Worm (Caenorhabditis elegans) whole organism, mixed stage, embryonic: Measurements from ENCODE around the gene gop-2.

Source experiments
- M03D4.4 ChIP-seq: sonication (generic microtip); optimal IDR thresholded peaks from 2 replicates; lab custom pipeline; 2017; ENCODE audit warnings: mild to moderate bottlenecking, missing genetic modification characterization, missing compliant biosample characterization
- ceh-39 ChIP-seq: fragments of 150-350 bp; optimal IDR thresholded peaks from 2 replicates; lab custom pipeline; 2014; ENCODE audit warnings: missing biosample characterization, missing genetic modification characterization
- ceh-43 ChIP-seq: fragments of 200-800 bp; sonication (Bioruptor generic); optimal IDR thresholded peaks from 2 replicates; lab custom pipeline; 2018; ENCODE audit warnings: mild to moderate bottlenecking, missing genetic modification characterization, moderate library complexity, missing compliant biosample characterization
- ceh-83 ChIP-seq: fragments of 200-800 bp; sonication (Bioruptor generic); optimal IDR thresholded peaks from 2 replicates; lab custom pipeline; 2018; ENCODE audit warnings: mild to moderate bottlenecking, missing genetic modification characterization, missing compliant biosample characterization
- ces-1 ChIP-seq: fragments of 150-350 bp; optimal IDR thresholded peaks from 2 replicates; lab custom pipeline; 2014; ENCODE audit warnings: missing biosample characterization, missing genetic modification reagents, missing genetic modification characterization
- cnd-1 ChIP-seq: fragments of 200-800 bp; sonication (Bioruptor generic); optimal IDR thresholded peaks from 2 replicates; lab custom pipeline; 2018; ENCODE audit warnings: mild to moderate bottlenecking, missing genetic modification characterization, missing compliant biosample characterization
- drap-1 ChIP-seq: fragments of 200-800 bp; sonication (Bioruptor generic); optimal IDR thresholded peaks from 3 replicates; lab custom pipeline; 2018; ENCODE audit warnings: mild to moderate bottlenecking, missing genetic modification characterization, missing compliant biosample characterization
- elt-1 ChIP-seq: sonication (generic microtip); optimal IDR thresholded peaks from 2 replicates; lab custom pipeline; 2017; ENCODE audit warnings: missing genetic modification characterization, mild to moderate bottlenecking, missing compliant biosample characterization, antibody characterized with exemption, moderate library complexity, borderline replicate concordance; ENCODE audit not compliant: insufficient read depth
- elt-3 ChIP-seq: fragments of 150-350 bp; optimal IDR thresholded peaks from 2 replicates; lab custom pipeline; 2014; ENCODE audit warnings: missing biosample characterization, missing genetic modification characterization
- flh-1 ChIP-seq: fragments of 200-800 bp; sonication (Bioruptor generic); optimal IDR thresholded peaks from 2 replicates; lab custom pipeline; 2018; ENCODE audit warnings: mild to moderate bottlenecking, missing genetic modification characterization, moderate library complexity, missing compliant biosample characterization
- ham-2 ChIP-seq: fragments of 200-800 bp; sonication (Bioruptor generic); optimal IDR thresholded peaks from 2 replicates; lab custom pipeline; 2018; ENCODE audit warnings: mild to moderate bottlenecking, missing genetic modification characterization, missing compliant biosample characterization
- hlh-1 ChIP-seq: fragments of 150-350 bp; optimal IDR thresholded peaks from 2 replicates; lab custom pipeline; 2014; ENCODE audit warnings: missing biosample characterization, missing genetic modification reagents, missing genetic modification characterization
- lin-13 ChIP-seq: fragments of 150-350 bp; optimal IDR thresholded peaks from 2 replicates; lab custom pipeline; 2014; ENCODE audit warnings: missing biosample characterization, missing genetic modification characterization
- lsy-2 ChIP-seq: fragments of 150-350 bp; optimal IDR thresholded peaks from 2 replicates; lab custom pipeline; 2014; ENCODE audit warnings: missing biosample characterization, missing genetic modification characterization
- mab-5 ChIP-seq: fragments of 150-350 bp; optimal IDR thresholded peaks from 2 replicates; lab custom pipeline; 2014; ENCODE audit warnings: missing biosample characterization, missing genetic modification characterization
- mep-1 ChIP-seq: fragments of 150-350 bp; optimal IDR thresholded peaks from 2 replicates; lab custom pipeline; 2017; ENCODE audit warnings: missing biosample characterization, missing genetic modification reagents, missing genetic modification characterization, inconsistent platforms
- mls-2 ChIP-seq: sonication (generic microtip); optimal IDR thresholded peaks from 2 replicates; lab custom pipeline; 2016; ENCODE audit warnings: mild to moderate bottlenecking, missing genetic modification characterization, moderate library complexity, missing compliant biosample characterization
- nhr-237 ChIP-seq: fragments of 150-350 bp; optimal IDR thresholded peaks from 2 replicates; lab custom pipeline; 2014; ENCODE audit warnings: missing biosample characterization, missing genetic modification characterization
- nhr-28 ChIP-seq: fragments of 150-350 bp; optimal IDR thresholded peaks from 2 replicates; lab custom pipeline; 2014; ENCODE audit warnings: missing biosample characterization, missing genetic modification characterization
- nhr-76 ChIP-seq: sonication (generic microtip); optimal IDR thresholded peaks from 2 replicates; lab custom pipeline; 2017; ENCODE audit warnings: missing biosample characterization, missing genetic modification characterization
- pha-4 ChIP-seq: fragments of 150-350 bp; optimal IDR thresholded peaks from 2 replicates; lab custom pipeline; 2018; ENCODE audit warnings: missing biosample characterization, missing genetic modification reagents, missing genetic modification characterization
- sem-2 ChIP-seq: fragments of 200-800 bp; sonication (Bioruptor generic); optimal IDR thresholded peaks from 2 replicates; lab custom pipeline; 2018; ENCODE audit warnings: mild to moderate bottlenecking, missing genetic modification characterization, missing compliant biosample characterization
- snpc-4 ChIP-seq: fragments of 150-350 bp; optimal IDR thresholded peaks from 2 replicates; lab custom pipeline; 2014; ENCODE audit warnings: missing biosample characterization, missing genetic modification characterization
- sptf-1 ChIP-seq: sonication (generic microtip); optimal IDR thresholded peaks from 2 replicates; lab custom pipeline; 2017; ENCODE audit warnings: mild to moderate bottlenecking, missing genetic modification characterization, moderate library complexity, missing compliant biosample characterization
- tbx-8 ChIP-seq: fragments of 200-800 bp; sonication (Bioruptor generic); optimal IDR thresholded peaks from 2 replicates; lab custom pipeline; 2018; ENCODE audit warnings: mild to moderate bottlenecking, missing genetic modification characterization, moderate library complexity, missing compliant biosample characterization
- unc-120 ChIP-seq: sonication (generic microtip); optimal IDR thresholded peaks from 2 replicates; lab custom pipeline; 2017; ENCODE audit warnings: missing genetic modification characterization, missing compliant biosample characterization; ENCODE audit not compliant: poor library complexity, severe bottlenecking
- ztf-11 ChIP-seq: fragments of 150-350 bp; optimal IDR thresholded peaks from 2 replicates; lab custom pipeline; 2014; ENCODE audit warnings: missing biosample characterization, missing genetic modification characterization

The gop-2 gene

ce11 chrIII:5274715-5275355, 16.0 kb downstream of the gop-2 start, which contains the start of the genes daf-41 and toc-1:
TSS of gene daf-41 (minus strand) at chrIII:5274765.
TSS of gene toc-1 (plus strand) at chrIII:5275251.
- TF ChIP-seq mep-1 (tag; lab: Kevin White, UChicago) (peak; percentile 64), ceh-43 (GFP tag; lab: Kevin White, UChicago) (no peak), ces-1 (GFP tag; lab: Kevin White, UChicago) (peak; percentile 72), mls-2 (tag; lab: Kevin White, UChicago) (peak; percentile 55), sptf-1 (no peak), nhr-237 (tag; lab: Kevin White, UChicago) (peak; percentile 24), unc-120 (tag; lab: Kevin White, UChicago) (peak; percentile 56)

- TF ChIP-seq nhr-28 (tag; lab: Kevin White, UChicago) = no peak
- TF ChIP-seq elt-1 (tag; lab: Kevin White, UChicago) = no peak
- no peak for TF ChIP-seq M03D4.4 (tag; lab: Kevin White, UChicago)
- TF ChIP-seq sptf-1 = no peak
- no peak for TF ChIP-seq pha-4
- no peak for TF ChIP-seq cnd-1 (tag; lab: Kevin White, UChicago)
- TF ChIP-seq mab-5 (tag; lab: Kevin White, UChicago) = no peak
These were observed 18.9 kb downstream of the gop-2 start, which contains the start of gene clk-1 for ce11 chrIII:5277740-5278139. TSS of gene clk-1 (plus strand) at chrIII:5277894.

ce11 chrIII:5280228-5280627, 21.4 kb downstream of the gop-2 start:
- TF ChIP-seq ham-2 (GFP tag; lab: Kevin White, UChicago) (no peak), ceh-83 (GFP tag; lab: Kevin White, UChicago) (no peak), hlh-1 (no peak), cnd-1 (tag; lab: Kevin White, UChicago) (no peak), pha-4 (no peak), drap-1 (GFP tag; lab: Kevin White, UChicago) (no peak), mls-2 (tag; lab: Kevin White, UChicago) (no peak), sem-2 (GFP tag; lab: Kevin White, UChicago) (no peak)

- no peak for TF ChIP-seq flh-1 (GFP tag; lab: Kevin White, UChicago)
- TF ChIP-seq hlh-1 = no peak
- TF ChIP-seq drap-1 (GFP tag; lab: Kevin White, UChicago) = no peak
- TF ChIP-seq ces-1 (GFP tag; lab: Kevin White, UChicago) = no peak
- no peak for TF ChIP-seq mls-2 (tag; lab: Kevin White, UChicago)
- TF ChIP-seq nhr-76 (tag; lab: Kevin White, UChicago) = no peak
- TF ChIP-seq nhr-28 (tag; lab: Kevin White, UChicago) = no peak
- no peak for TF ChIP-seq ceh-43 (GFP tag; lab: Kevin White, UChicago)
- no peak for TF ChIP-seq ceh-39
- TF ChIP-seq ceh-83 (GFP tag; lab: Kevin White, UChicago) = no peak
- no peak for TF ChIP-seq lin-13
- no peak for TF ChIP-seq elt-3 (tag; lab: Kevin White, UChicago)
- TF ChIP-seq mep-1 (tag; lab: Kevin White, UChicago) = no peak
- no peak for TF ChIP-seq tbx-8 (GFP tag; lab: Kevin White, UChicago)
- no peak for TF ChIP-seq lsy-2 (tag; lab: Kevin White, UChicago)
- TF ChIP-seq cnd-1 (tag; lab: Kevin White, UChicago) = no peak
- no peak for TF ChIP-seq ztf-11 (tag; lab: Kevin White, UChicago)
- TF ChIP-seq snpc-4 (tag; lab: Kevin White, UChicago) = no peak
These were observed 26.7 kb downstream of the gop-2 start for ce11 chrIII:5285484-5285883.

- TF ChIP-seq mep-1 (tag; lab: Kevin White, UChicago) (no peak), mab-5 (tag; lab: Kevin White, UChicago) (no peak), drap-1 (GFP tag; lab: Kevin White, UChicago) (no peak), nhr-76 (tag; lab: Kevin White, UChicago) (no peak), nhr-237 (tag; lab: Kevin White, UChicago) (no peak), ceh-83 (GFP tag; lab: Kevin White, UChicago) (no peak), sem-2 (GFP tag; lab: Kevin White, UChicago) (no peak), unc-120 (tag; lab: Kevin White, UChicago) (no peak), M03D4.4 (tag; lab: Kevin White, UChicago) (no peak)
These were observed 27.4 kb downstream of the gop-2 start, which contains the start of gene ZC395.11 for ce11 chrIII:5286205-5286604. TSS of gene ZC395.11 (minus strand) at chrIII:5286305.
